Worm (Caenorhabditis elegans) whole organism, early embryonic: Measurements from ENCODE around the gene col-76.

Experiments
- ama-1 ChIP-seq: fragments of 150-350 bp; optimal IDR thresholded peaks from 2 replicates; lab custom pipeline; 2014
- ets-7 ChIP-seq: sonication (generic microtip); optimal IDR thresholded peaks from 2 replicates; lab custom pipeline; 2016; ENCODE audit warnings: missing genotype, missing genetic modification characterization, missing compliant biosample characterization
- flt-1 ChIP-seq: fragments of 200-800 bp; sonication (Bioruptor generic); IDR thresholded peaks from 2 replicates; pipeline ENCODE4 v1.3.6; 2022; ENCODE audit warnings: missing genetic modification characterization, missing compliant biosample characterization
- hmg-4 ChIP-seq: fragments of 200-800 bp; sonication (Bioruptor generic); optimal IDR thresholded peaks from 2 replicates; lab custom pipeline; 2018; ENCODE audit warnings: mild to moderate bottlenecking, missing genetic modification characterization, missing compliant biosample characterization
- hnd-1 ChIP-seq: sonication (generic microtip); optimal IDR thresholded peaks from 2 replicates; lab custom pipeline; 2016; ENCODE audit warnings: missing genetic modification characterization, missing compliant biosample characterization
- pes-1 ChIP-seq: fragments of 200-800 bp; sonication (Bioruptor generic); IDR thresholded peaks from 2 replicates; pipeline ENCODE4 v1.3.6; 2022; ENCODE audit warnings: missing genetic modification reagents, missing genetic modification characterization, missing compliant biosample characterization
- scrt-1 ChIP-seq: fragments of 200-800 bp; sonication (Bioruptor generic); IDR thresholded peaks from 2 replicates; pipeline ENCODE4 v1.3.6; 2022; ENCODE audit warnings: missing genetic modification characterization, missing compliant biosample characterization
- tbx-11 ChIP-seq: fragments of 200-800 bp; sonication (Bioruptor generic); IDR thresholded peaks from 2 replicates; pipeline ENCODE4 v1.3.6; 2022; ENCODE audit warnings: missing genetic modification characterization, missing compliant biosample characterization

- TF ChIP-seq hmg-4 (GFP tag; lab: Kevin White, UChicago) (no peak), ets-7 (tag; lab: Kevin White, UChicago) (no peak), ama-1 (lab: Kevin White, UChicago) (no peak), scrt-1 (GFP tag; lab: Robert Waterston, UW) (no peak), hnd-1 (tag; lab: Kevin White, UChicago) (no peak), tbx-11 (no peak), pes-1 (GFP tag; lab: Robert Waterston, UW) (no peak), flt-1 (GFP tag; lab: Robert Waterston, UW) (no peak)
Measured at ce11 chrII:8256013-8256412, 51.9 kb downstream of the col-76 start, which contains the start of gene F35C11.7.
